Fruit fly (Drosophila melanogaster) whole organism, adult: ENCODE data around the gene CG31431.

ENCODE experiments used
- CG11617 ChIP-seq: fragments of 200-800 bp; sonication (Bioruptor generic); optimal IDR thresholded peaks from 2 replicates; lab custom pipeline; 2017; ENCODE audit warnings: mild to moderate bottlenecking, missing biosample characterization, missing genetic modification reagents, missing genetic modification characterization
- CG12768 ChIP-seq: fragments of 200-800 bp; sonication (Bioruptor generic); optimal IDR thresholded peaks from 2 replicates; lab custom pipeline; 2017; ENCODE audit warnings: missing biosample characterization, missing genetic modification characterization, mild to moderate bottlenecking, moderate library complexity, missing genetic modification reagents
- CG14711 ChIP-seq: fragments of 200-800 bp; sonication (Bioruptor generic); optimal IDR thresholded peaks from 2 replicates; lab custom pipeline; 2018; ENCODE audit warnings: missing biosample characterization, mild to moderate bottlenecking, missing genetic modification characterization, moderate library complexity
- CG1620 ChIP-seq: fragments of 200-800 bp; sonication (Bioruptor generic); optimal IDR thresholded peaks from 2 replicates; lab custom pipeline; 2016; ENCODE audit warnings: missing biosample characterization, missing genetic modification characterization
- CG33017 ChIP-seq: fragments of 200-800 bp; sonication (Bioruptor generic); optimal IDR thresholded peaks from 2 replicates; lab custom pipeline; 2018; ENCODE audit warnings: missing biosample characterization, mild to moderate bottlenecking, missing genetic modification characterization, moderate library complexity
- CG5204 ChIP-seq: fragments of 200-800 bp; sonication (Bioruptor generic); optimal IDR thresholded peaks from 2 replicates; lab custom pipeline; 2016; ENCODE audit warnings: missing biosample characterization, missing genetic modification characterization
- CG7045 ChIP-seq: fragments of 200-800 bp; sonication (Bioruptor generic); optimal IDR thresholded peaks from 2 replicates; lab custom pipeline; 2017; ENCODE audit warnings: missing biosample characterization, mild to moderate bottlenecking, missing genetic modification characterization
- CG7101 ChIP-seq: fragments of 200-800 bp; sonication (Bioruptor generic); optimal IDR thresholded peaks from 2 replicates; lab custom pipeline; 2018; ENCODE audit warnings: missing biosample characterization, mild to moderate bottlenecking, missing genetic modification characterization, moderate library complexity
- Clk ChIP-seq: fragments of 200-800 bp; sonication (Bioruptor generic); optimal IDR thresholded peaks from 2 replicates; lab custom pipeline; 2017; ENCODE audit warnings: missing biosample characterization, missing genetic modification characterization
- Crg-1 ChIP-seq: fragments of 200-800 bp; sonication (Bioruptor generic); optimal IDR thresholded peaks from 2 replicates; lab custom pipeline; 2016; ENCODE audit warnings: missing biosample characterization, missing genetic modification characterization
- Hr96 ChIP-seq: fragments of 200-800 bp; sonication (Bioruptor generic); optimal IDR thresholded peaks from 2 replicates; lab custom pipeline; 2016; ENCODE audit warnings: missing biosample characterization, missing genetic modification characterization
- Mnt ChIP-seq: fragments of 200-800 bp; sonication (Bioruptor generic); optimal IDR thresholded peaks from 2 replicates; lab custom pipeline; 2016; ENCODE audit warnings: missing biosample characterization, mild to moderate bottlenecking, missing genetic modification characterization
- bab1 ChIP-seq: fragments of 200-800 bp; sonication (Bioruptor generic); optimal IDR thresholded peaks from 3 replicates; lab custom pipeline; 2019; ENCODE audit warnings: missing biosample characterization, mild to moderate bottlenecking, missing genetic modification characterization, moderate library complexity
- cic ChIP-seq: fragments of 200-800 bp; sonication (Bioruptor generic); optimal IDR thresholded peaks from 2 replicates; lab custom pipeline; 2017; ENCODE audit warnings: missing biosample characterization, mild to moderate bottlenecking, missing genetic modification characterization, moderate library complexity
- cnc ChIP-seq, 2 experiments: fragments of >200 bp; optimal IDR thresholded peaks; 2 replicates each; lab custom pipeline; 2017
- kay ChIP-seq: fragments of 200-800 bp; sonication (Bioruptor generic); peaks from one replicate; lab custom pipeline; 2016; ENCODE audit warnings: missing biosample characterization, missing genetic modification characterization, borderline replicate concordance
- ovo ChIP-seq: fragments of 200-800 bp; sonication (Bioruptor generic); optimal IDR thresholded peaks from 2 replicates; lab custom pipeline; 2016; ENCODE audit warnings: missing biosample characterization, missing genetic modification characterization
- pad ChIP-seq: fragments of 200-800 bp; sonication (Bioruptor generic); optimal IDR thresholded peaks from 3 replicates; lab custom pipeline; 2017; ENCODE audit warnings: missing biosample characterization, missing genetic modification characterization, mild to moderate bottlenecking, moderate library complexity, missing genetic modification reagents
- tj ChIP-seq: fragments of 200-800 bp; sonication (Bioruptor generic); optimal IDR thresholded peaks from 3 replicates; lab custom pipeline; 2017; ENCODE audit warnings: missing biosample characterization, mild to moderate bottlenecking, missing genetic modification characterization, moderate library complexity
- toe ChIP-seq: fragments of 200-800 bp; sonication (Bioruptor generic); optimal IDR thresholded peaks from 2 replicates; lab custom pipeline; 2016; ENCODE audit warnings: missing biosample characterization, missing genetic modification characterization

Gene CG31431

dm6 chr3R:21841474-21842376, 28.8 kb upstream of the CG31431 start:
- TF ChIP-seq CG11617 (GFP tag; lab: Kevin White, UChicago) = no peak
- no peak for TF ChIP-seq CG7101 (tag; lab: Kevin White, UChicago)
- TF ChIP-seq cnc (optimal IDR thresholded peaks at IDR 0.05; lab: Kevin White, UChicago) = no peak
- TF ChIP-seq pad = no peak
- no peak for TF ChIP-seq CG1620 (GFP tag; lab: Kevin White, UChicago)
- no peak for TF ChIP-seq Mnt (GFP tag; lab: Kevin White, UChicago)
- no peak for TF ChIP-seq Clk (GFP tag; lab: Kevin White, UChicago)
- no peak for TF ChIP-seq CG33017 (tag; lab: Kevin White, UChicago)
- no peak for TF ChIP-seq toe (GFP tag; lab: Kevin White, UChicago)
- no peak for TF ChIP-seq Hr96
- no peak for TF ChIP-seq CG14711 (tag; lab: Kevin White, UChicago)
- TF ChIP-seq CG5204 (GFP tag; lab: Kevin White, UChicago) = no peak

dm6 chr3R:21843665-21844064, 26.8 kb upstream of the CG31431 start, which contains the start of gene Gr93b:
Gene Gr93b (minus strand): TSS chr3R:21843765.
- TF ChIP-seq pad (no peak), Mnt (GFP tag; lab: Kevin White, UChicago) (no peak), kay (no peak), CG12768 (GFP tag; lab: Kevin White, UChicago) (no peak), cic (GFP tag; lab: Kevin White, UChicago) (no peak), Hr96 (no peak), CG14711 (tag; lab: Kevin White, UChicago) (no peak), toe (GFP tag; lab: Kevin White, UChicago) (no peak), CG1620 (GFP tag; lab: Kevin White, UChicago) (no peak), Clk (GFP tag; lab: Kevin White, UChicago) (no peak), Crg-1 (GFP tag; lab: Kevin White, UChicago) (no peak), CG33017 (tag; lab: Kevin White, UChicago) (no peak), bab1 (GFP tag; lab: Kevin White, UChicago) (no peak), CG11617 (GFP tag; lab: Kevin White, UChicago) (no peak), CG5204 (GFP tag; lab: Kevin White, UChicago) (no peak), cnc (optimal IDR thresholded peaks at IDR 0.05; lab: Kevin White, UChicago) (no peak), CG7045 (GFP tag; lab: Kevin White, UChicago) (no peak), tj (GFP tag; lab: Kevin White, UChicago) (no peak)

dm6 chr3R:21845165-21845564, 25.3 kb upstream of the CG31431 start, which contains the start of gene Gr93c:
Gene Gr93c (minus strand): TSS chr3R:21845265.
- TF ChIP-seq Crg-1 (GFP tag; lab: Kevin White, UChicago) (no peak), kay (no peak), CG12768 (GFP tag; lab: Kevin White, UChicago) (no peak), Clk (GFP tag; lab: Kevin White, UChicago) (no peak), CG14711 (tag; lab: Kevin White, UChicago) (no peak), CG11617 (GFP tag; lab: Kevin White, UChicago) (no peak), tj (GFP tag; lab: Kevin White, UChicago) (no peak), Hr96 (no peak), bab1 (GFP tag; lab: Kevin White, UChicago) (no peak), CG5204 (GFP tag; lab: Kevin White, UChicago) (no peak), CG7101 (tag; lab: Kevin White, UChicago) (no peak), CG33017 (tag; lab: Kevin White, UChicago) (no peak), Mnt (GFP tag; lab: Kevin White, UChicago) (no peak), cic (GFP tag; lab: Kevin White, UChicago) (no peak), pad (no peak), ovo (GFP tag; lab: Kevin White, UChicago) (no peak), toe (GFP tag; lab: Kevin White, UChicago) (no peak), CG7045 (GFP tag; lab: Kevin White, UChicago) (no peak), cnc (optimal IDR thresholded peaks at IDR 0.05; lab: Kevin White, UChicago) (no peak), CG1620 (GFP tag; lab: Kevin White, UChicago) (no peak)

dm6 chr3R:21846559-21846958, 23.9 kb upstream of the CG31431 start, which contains the start of gene Gr93d:
Gene Gr93d (minus strand): TSS chr3R:21846659.
- TF ChIP-seq bab1 (GFP tag; lab: Kevin White, UChicago) = no peak
- no peak for TF ChIP-seq kay
- no peak for TF ChIP-seq CG5204 (GFP tag; lab: Kevin White, UChicago)
- TF ChIP-seq CG7101 (tag; lab: Kevin White, UChicago) = no peak
- no peak for TF ChIP-seq toe (GFP tag; lab: Kevin White, UChicago)
- TF ChIP-seq CG12768 (GFP tag; lab: Kevin White, UChicago) = no peak
- TF ChIP-seq Mnt (GFP tag; lab: Kevin White, UChicago) = no peak
- no peak for TF ChIP-seq Clk (GFP tag; lab: Kevin White, UChicago)
- TF ChIP-seq CG7045 (GFP tag; lab: Kevin White, UChicago) = no peak
- no peak for TF ChIP-seq Crg-1 (GFP tag; lab: Kevin White, UChicago)
- TF ChIP-seq CG33017 (tag; lab: Kevin White, UChicago) = no peak
- TF ChIP-seq ovo (GFP tag; lab: Kevin White, UChicago) = no peak
- TF ChIP-seq cic (GFP tag; lab: Kevin White, UChicago) = no peak
- no peak for TF ChIP-seq Hr96

- TF ChIP-seq CG1620 (GFP tag; lab: Kevin White, UChicago) (no peak), kay (no peak), ovo (GFP tag; lab: Kevin White, UChicago) (no peak), toe (GFP tag; lab: Kevin White, UChicago) (no peak), pad (no peak), CG14711 (tag; lab: Kevin White, UChicago) (no peak), Clk (GFP tag; lab: Kevin White, UChicago) (no peak), CG12768 (GFP tag; lab: Kevin White, UChicago) (no peak), CG7045 (GFP tag; lab: Kevin White, UChicago) (no peak)
Measured at dm6 chr3R:21847438-21847837, 23.0 kb upstream of the CG31431 start.
